Fruit fly (Drosophila melanogaster) whole organism, embryonic: Measurements from ENCODE around the gene Cyt-c-d.

Source experiments
- Asciz ChIP-seq: fragments of 200-800 bp; sonication (Bioruptor generic); optimal IDR thresholded peaks from 2 replicates; lab custom pipeline; 2017; ENCODE audit warnings: missing biosample characterization, mild to moderate bottlenecking, missing genetic modification characterization, missing genetic modification reagents
- Awh ChIP-seq: fragments of 200-800 bp; sonication (Bioruptor generic); IDR thresholded peaks from 2 replicates; pipeline ENCODE4, ENCODE4 v1.3.6; 2022; ENCODE audit warnings: missing biosample characterization, missing genetic modification characterization
- Bgb ChIP-seq: fragments of 200-800 bp; sonication (Bioruptor generic); IDR thresholded peaks from 2 replicates; pipeline ENCODE4 v1.3.6; 2022; ENCODE audit warnings: missing biosample characterization, missing genetic modification characterization; ENCODE audit not compliant: partially characterized antibody
- C15 ChIP-seq: fragments of 200-800 bp; sonication (Bioruptor generic); IDR thresholded peaks from 3 replicates; pipeline ENCODE4 v1.3.6; 2022; ENCODE audit warnings: missing biosample characterization, missing genetic modification characterization
- CG10654 ChIP-seq: fragments of 200-800 bp; sonication (Bioruptor generic); optimal IDR thresholded peaks from 2 replicates; lab custom pipeline; 2016; ENCODE audit warnings: missing biosample characterization, missing genetic modification characterization
- CG11504 ChIP-seq: fragments of 200-800 bp; sonication (Bioruptor generic); optimal IDR thresholded peaks from 3 replicates; lab custom pipeline; 2019; ENCODE audit warnings: missing biosample characterization, mild to moderate bottlenecking, missing genetic modification characterization, moderate library complexity
- CG12659 ChIP-seq: fragments of 200-800 bp; sonication (Bioruptor generic); optimal IDR thresholded peaks from 3 replicates; lab custom pipeline; 2017; ENCODE audit warnings: mild to moderate bottlenecking, missing biosample characterization, missing genetic modification reagents, missing genetic modification characterization
- CG15601 ChIP-seq: fragments of 200-800 bp; sonication (Bioruptor generic); optimal IDR thresholded peaks from 3 replicates; lab custom pipeline; 2019; ENCODE audit warnings: missing biosample characterization, mild to moderate bottlenecking, missing genetic modification characterization, moderate library complexity
- CG17361 ChIP-seq: fragments of 200-800 bp; sonication (Bioruptor generic); IDR thresholded peaks from 3 replicates; pipeline ENCODE4 v1.3.6; 2022; ENCODE audit warnings: missing biosample characterization, missing genetic modification characterization
- CG2712 ChIP-seq: fragments of 200-800 bp; optimal IDR thresholded peaks from 3 replicates; lab custom pipeline; 2019; ENCODE audit warnings: missing biosample characterization, mild to moderate bottlenecking, missing genetic modification characterization, moderate library complexity
- CG32772 ChIP-seq: fragments of 200-800 bp; sonication (Bioruptor generic); IDR thresholded peaks from 2 replicates; pipeline ENCODE4 v1.3.6; 2022; ENCODE audit warnings: missing biosample characterization, missing genetic modification characterization
- CG34224 ChIP-seq: fragments of 200-800 bp; sonication (Bioruptor generic); IDR thresholded peaks from 3 replicates; pipeline ENCODE4 v1.3.6; 2022; ENCODE audit warnings: missing biosample characterization, missing genetic modification characterization; ENCODE audit not compliant: partially characterized antibody
- CG34376 ChIP-seq: fragments of 200-800 bp; sonication (Bioruptor generic); optimal IDR thresholded peaks from 2 replicates; lab custom pipeline; 2018; ENCODE audit warnings: missing biosample characterization, mild to moderate bottlenecking, missing genetic modification characterization
- CG4617 ChIP-seq: fragments of 200-800 bp; sonication (Bioruptor generic); optimal IDR thresholded peaks from 3 replicates; lab custom pipeline; 2016; ENCODE audit warnings: missing biosample characterization, missing genetic modification characterization, borderline replicate concordance
- CG7745 ChIP-seq: fragments of 200-800 bp; sonication (Bioruptor generic); optimal IDR thresholded peaks from 2 replicates; lab custom pipeline; 2018; ENCODE audit warnings: missing biosample characterization, mild to moderate bottlenecking, missing genetic modification characterization, moderate library complexity
- CG7928 ChIP-seq: fragments of 200-800 bp; sonication (Bioruptor generic); optimal IDR thresholded peaks from 2 replicates; lab custom pipeline; 2017; ENCODE audit warnings: missing biosample characterization, mild to moderate bottlenecking, missing genetic modification characterization
- CG8924 ChIP-seq: fragments of 200-800 bp; optimal IDR thresholded peaks from 3 replicates; lab custom pipeline; 2019; ENCODE audit warnings: missing biosample characterization, mild to moderate bottlenecking, missing genetic modification characterization, moderate library complexity
- CTCF ChIP-seq: fragments of 200-800 bp; sonication (Bioruptor generic); optimal IDR thresholded peaks from 2 replicates; lab custom pipeline; 2017; ENCODE audit warnings: missing biosample characterization, mild to moderate bottlenecking, missing genetic modification characterization, moderate library complexity
- CkIIα-i1 ChIP-seq: fragments of 200-800 bp; sonication (Bioruptor generic); IDR thresholded peaks from 2 replicates; pipeline ENCODE4 v1.3.6; 2022; ENCODE audit warnings: missing biosample characterization, missing genetic modification characterization
- CrebB ChIP-seq: fragments of 200-800 bp; sonication (Bioruptor generic); optimal IDR thresholded peaks from 3 replicates; lab custom pipeline; 2018; ENCODE audit warnings: missing biosample characterization, mild to moderate bottlenecking, missing genetic modification characterization
- Dbx ChIP-seq: fragments of 200-800 bp; sonication (Bioruptor generic); IDR thresholded peaks from 3 replicates; pipeline ENCODE4 v1.3.6; 2022; ENCODE audit warnings: missing biosample characterization, missing genetic modification characterization
- Fer1 ChIP-seq: fragments of 200-800 bp; sonication (Bioruptor generic); optimal IDR thresholded peaks from 2 replicates; lab custom pipeline; 2017; ENCODE audit warnings: missing biosample characterization, mild to moderate bottlenecking, missing genetic modification characterization
- Lhr ChIP-seq: fragments of 200-800 bp; sonication (Bioruptor generic); optimal IDR thresholded peaks from 3 replicates; lab custom pipeline; 2017; ENCODE audit warnings: mild to moderate bottlenecking, missing biosample characterization, missing genetic modification reagents, missing genetic modification characterization
- MTF-1 ChIP-seq: fragments of 200-800 bp; sonication (Bioruptor generic); optimal IDR thresholded peaks from 2 replicates; lab custom pipeline; 2018; ENCODE audit warnings: missing biosample characterization, mild to moderate bottlenecking, missing genetic modification characterization, borderline replicate concordance
- Med ChIP-seq: fragments of 200-800 bp; sonication (Bioruptor generic); peaks from one replicate; lab custom pipeline; 2016; ENCODE audit warnings: missing biosample characterization, missing genetic modification characterization, mild to moderate bottlenecking, inconsistent platforms, moderate library complexity
- NfI ChIP-seq: fragments of 200-800 bp; sonication (Bioruptor generic); optimal IDR thresholded peaks from 3 replicates; lab custom pipeline; 2018; ENCODE audit warnings: missing biosample characterization, mild to moderate bottlenecking, missing genetic modification characterization, moderate library complexity
- Rfx ChIP-seq: fragments of 200-800 bp; sonication (Bioruptor generic); IDR thresholded peaks from 2 replicates; pipeline ENCODE4 v1.3.6; 2022; ENCODE audit warnings: missing biosample characterization, missing genetic modification characterization
- Stat92E ChIP-seq, 3 experiments: fragments of >200 bp in 2 of 3; fragments of 200-800 bp in 1 of 3; sonication (Bioruptor generic) in 1 of 3; optimal IDR thresholded peaks; 2 replicates each; lab custom pipeline; 2017 to 2019; ENCODE audit warnings: missing biosample characterization in 3 of 3, missing genetic modification characterization in 3 of 3, mild to moderate bottlenecking in 1 of 3, moderate library complexity in 1 of 3
- YL-1 ChIP-seq: fragments of 200-800 bp; sonication (Bioruptor generic); optimal IDR thresholded peaks from 3 replicates; lab custom pipeline; 2017; ENCODE audit warnings: missing biosample characterization, mild to moderate bottlenecking, missing genetic modification characterization
- ara ChIP-seq: fragments of 200-800 bp; sonication (Bioruptor generic); IDR thresholded peaks from 2 replicates; pipeline ENCODE4 v1.3.6; 2022; ENCODE audit warnings: missing biosample characterization, missing genetic modification characterization
- bbx ChIP-seq: fragments of 200-800 bp; sonication (Bioruptor generic); IDR thresholded peaks from 2 replicates; pipeline ENCODE4 v1.3.6; 2022; ENCODE audit warnings: missing biosample characterization, missing genetic modification characterization; ENCODE audit not compliant: partially characterized antibody
- cg ChIP-seq: fragments of 200-800 bp; sonication (Bioruptor generic); optimal IDR thresholded peaks from 3 replicates; lab custom pipeline; 2019; ENCODE audit warnings: missing biosample characterization, mild to moderate bottlenecking, missing genetic modification characterization, moderate library complexity
- chinmo ChIP-seq: fragments of 200-800 bp; sonication (Bioruptor generic); IDR thresholded peaks from 4 replicates; pipeline ENCODE4 v1.3.6; 2022; ENCODE audit warnings: missing biosample characterization, missing genetic modification characterization; ENCODE audit not compliant: partially characterized antibody
- ci ChIP-seq: fragments of 200-800 bp; sonication (Bioruptor generic); IDR thresholded peaks from 3 replicates; pipeline ENCODE4 v1.3.6; 2022; ENCODE audit warnings: missing biosample characterization, missing genetic modification characterization
- dm ChIP-seq: fragments of 200-800 bp; sonication (Bioruptor generic); optimal IDR thresholded peaks from 3 replicates; lab custom pipeline; 2016; ENCODE audit warnings: missing biosample characterization, missing genetic modification characterization
- dpn ChIP-seq, 2 experiments: fragments of 200-800 bp; sonication (Bioruptor generic); optimal IDR thresholded peaks; 3 replicates each; lab custom pipeline; 2016; ENCODE audit warnings: missing biosample characterization in 2 of 2, missing genetic modification characterization in 2 of 2
- eve ChIP-seq, 2 experiments: fragments of >200 bp; optimal IDR thresholded peaks; 2 replicates each; lab custom pipeline; 2017; ENCODE audit warnings: missing biosample characterization in 2 of 2, missing genetic modification characterization in 2 of 2
- gro ChIP-seq: fragments of 200-800 bp; sonication (Bioruptor generic); optimal IDR thresholded peaks from 2 replicates; lab custom pipeline; 2016; ENCODE audit warnings: missing biosample characterization, missing genetic modification characterization
- inv ChIP-seq: fragments of 200-800 bp; sonication (Bioruptor generic); IDR thresholded peaks from 2 replicates; pipeline ENCODE4 v1.3.6; 2022; ENCODE audit warnings: missing biosample characterization, missing genetic modification characterization; ENCODE audit not compliant: partially characterized antibody
- nmo ChIP-seq: fragments of 200-800 bp; sonication (Bioruptor generic); optimal IDR thresholded peaks from 2 replicates; lab custom pipeline; 2018; ENCODE audit warnings: missing biosample characterization, mild to moderate bottlenecking, missing genetic modification characterization, moderate library complexity
- nom ChIP-seq: fragments of 200-800 bp; sonication (Bioruptor generic); optimal IDR thresholded peaks from 2 replicates; lab custom pipeline; 2017; ENCODE audit warnings: missing biosample characterization, missing genetic modification characterization, mild to moderate bottlenecking, moderate library complexity, missing genetic modification reagents
- pzg ChIP-seq: fragments of 200-800 bp; sonication (Bioruptor generic); optimal IDR thresholded peaks from 3 replicates; lab custom pipeline; 2018; ENCODE audit warnings: missing biosample characterization, mild to moderate bottlenecking, missing genetic modification characterization, moderate library complexity
- row ChIP-seq: fragments of 200-800 bp; sonication (Bioruptor generic); IDR thresholded peaks from 3 replicates; pipeline ENCODE4 v1.3.6; 2022; ENCODE audit warnings: missing biosample characterization, missing genetic modification characterization
- sd ChIP-seq: fragments of 200-800 bp; sonication (Bioruptor generic); optimal IDR thresholded peaks from 3 replicates; lab custom pipeline; 2018; ENCODE audit warnings: missing biosample characterization, mild to moderate bottlenecking, missing genetic modification characterization, moderate library complexity
- sens ChIP-seq: fragments of 200-800 bp; sonication (Bioruptor generic); peaks from one replicate; lab custom pipeline; 2016; ENCODE audit warnings: missing biosample characterization, missing genetic modification characterization
- ssp ChIP-seq: fragments of 200-800 bp; sonication (Bioruptor generic); IDR thresholded peaks from 2 replicates; pipeline ENCODE4 v1.3.6; 2022; ENCODE audit warnings: missing biosample characterization, missing genetic modification characterization
- zen2 ChIP-seq: fragments of 200-800 bp; sonication (Bioruptor generic); IDR thresholded peaks from 3 replicates; pipeline ENCODE4 v1.3.6; 2022; ENCODE audit warnings: missing biosample characterization, missing genetic modification characterization; ENCODE audit not compliant: partially characterized antibody
- zfh2 ChIP-seq: fragments of 200-800 bp; sonication (Bioruptor generic); optimal IDR thresholded peaks from 2 replicates; lab custom pipeline; 2016; ENCODE audit warnings: missing biosample characterization, missing genetic modification characterization

Gene Cyt-c-d

dm6 chr2L:16679817-16680683 is 35.6 kb upstream of the Cyt-c-d start, which contains the start of the genes grp and squ (continued):
- TF ChIP-seq CG34224 (peak; percentile 92), dm (GFP tag; lab: Kevin White, UChicago) (peak; percentile 9), CkIIα-i1 (peak; percentile 9; the same call in 1 of the 2 replicates), CG32772 (no peak), CG8924 (tag; lab: Kevin White, UChicago) (peak; percentile 33), Asciz (peak; percentile 21), eve (GFP tag; optimal IDR thresholded peaks at IDR 0.05; lab: Kevin White, UChicago) (peak in 1 of 2 experiments; percentile 82), ssp (GFP tag; lab: Robert Waterston, UW) (no peak), row (peak; percentile 74), sd (tag; lab: Kevin White, UChicago) (peak; percentile 30), cg (GFP tag; lab: Kevin White, UChicago) (peak; percentile 6), CG2712 (tag; lab: Kevin White, UChicago) (peak; percentile 32), MTF-1 (peak; percentile 48), C15 (GFP tag; lab: Robert Waterston, UW) (no peak), inv (GFP tag; lab: Robert Waterston, UW) (peak; percentile 93), CG15601 (tag; lab: Kevin White, UChicago) (peak; percentile 34), YL-1 (GFP tag; lab: Kevin White, UChicago) (peak; percentile 19), Rfx (GFP tag; lab: Robert Waterston, UW) (peak; percentile 55), CG12659 (GFP tag; lab: Kevin White, UChicago) (peak; percentile 58), CTCF (GFP tag; lab: Kevin White, UChicago) (peak; percentile 36), zfh2 (GFP tag; lab: Kevin White, UChicago) (no peak), Bgb (peak; percentile 98), CG4617 (peak; percentile 51), Stat92E (GFP tag; optimal IDR thresholded peaks at IDR 0.05; lab: Kevin White, UChicago) (peak in 1 of 3 experiments; percentile 93), sens (GFP tag; lab: Kevin White, UChicago) (peak; percentile 85), chinmo (GFP tag; lab: Robert Waterston, UW) (peak; percentile 92), pzg (GFP tag; lab: Kevin White, UChicago) (peak; percentile 71), gro (GFP tag; lab: Kevin White, UChicago) (peak; percentile 2), CG10654 (GFP tag; lab: Kevin White, UChicago) (peak; percentile 5), Awh (GFP tag; lab: Robert Waterston, UW) (no peak), Dbx (peak; percentile 16; the same call in 1 of the 3 replicates), Med (GFP tag; lab: Kevin White, UChicago) (peak; percentile 80), CG17361 (GFP tag; lab: Robert Waterston, UW) (peak; percentile 26; the same call in 1 of the 3 replicates), nmo (GFP tag; lab: Kevin White, UChicago) (peak; percentile 31), CG7928 (GFP tag; lab: Kevin White, UChicago) (peak; percentile 92), NfI (no peak), ci (peak; percentile 29; the same call in 1 of the 3 replicates), zen2 (peak; percentile 89), CG7745 (tag; lab: Kevin White, UChicago) (peak; percentile 61), Lhr (GFP tag; lab: Kevin White, UChicago) (peak; percentile 22), CG34376 (GFP tag; lab: Kevin White, UChicago) (peak; percentile 38), dpn (GFP tag; optimal IDR thresholded peaks at IDR 0.05; lab: Kevin White, UChicago) (no peak), Fer1 (peak; percentile 7), nom (peak; percentile 19), ara (no peak), CG11504 (tag; lab: Kevin White, UChicago) (no peak), bbx (GFP tag; lab: Robert Waterston, UW) (peak; percentile 97), CrebB (tag; lab: Kevin White, UChicago) (no peak)
